Fruit fly (Drosophila melanogaster) whole organism, embryonic: ENCODE measurements around the gene Acat2.

Experiments used
- CG11456 ChIP-seq: fragments of 200-800 bp; sonication (Bioruptor generic); IDR thresholded peaks from 3 replicates; pipeline ENCODE4 v1.3.6; 2022; ENCODE audit warnings: missing biosample characterization, missing genetic modification characterization
- CG11696 ChIP-seq: fragments of 200-800 bp; sonication (Bioruptor generic); IDR thresholded peaks from 2 replicates; pipeline ENCODE4 v1.3.6; 2022; ENCODE audit warnings: missing biosample characterization, missing genetic modification characterization
- CG12155 ChIP-seq: fragments of 200-800 bp; sonication (Bioruptor generic); optimal IDR thresholded peaks from 3 replicates; lab custom pipeline; 2016; ENCODE audit warnings: missing biosample characterization, missing genetic modification characterization
- CG13287 ChIP-seq: fragments of 200-800 bp; sonication (Bioruptor generic); IDR thresholded peaks from 2 replicates; pipeline ENCODE4 v1.3.6; 2022; ENCODE audit warnings: missing biosample characterization, missing genetic modification characterization; ENCODE audit not compliant: partially characterized antibody
- CG1647 ChIP-seq: fragments of 200-800 bp; sonication (Bioruptor generic); optimal IDR thresholded peaks from 3 replicates; lab custom pipeline; 2016; ENCODE audit warnings: missing biosample characterization, missing genetic modification characterization
- CG17186 ChIP-seq: fragments of 200-800 bp; sonication (Bioruptor generic); optimal IDR thresholded peaks from 3 replicates; lab custom pipeline; 2017; ENCODE audit warnings: missing biosample characterization, missing genetic modification reagents, missing genetic modification characterization
- CG17328 ChIP-seq: fragments of 200-800 bp; sonication (Bioruptor generic); IDR thresholded peaks from 2 replicates; pipeline ENCODE4 v1.3.6; 2022; ENCODE audit warnings: missing biosample characterization, missing genetic modification characterization
- CG17359 ChIP-seq: fragments of 200-800 bp; sonication (Bioruptor generic); optimal IDR thresholded peaks from 3 replicates; lab custom pipeline; 2018; ENCODE audit warnings: missing biosample characterization, mild to moderate bottlenecking, missing genetic modification characterization, moderate library complexity
- CG17612 ChIP-seq: fragments of 200-800 bp; sonication (Bioruptor generic); IDR thresholded peaks from 2 replicates; pipeline ENCODE4 v1.3.6; 2022; ENCODE audit warnings: missing biosample characterization, missing genetic modification characterization
- CG17802 ChIP-seq: fragments of 200-800 bp; sonication (Bioruptor generic); optimal IDR thresholded peaks from 2 replicates; lab custom pipeline; 2018; ENCODE audit warnings: missing biosample characterization, mild to moderate bottlenecking, missing genetic modification characterization, moderate library complexity
- CG2712 ChIP-seq: fragments of 200-800 bp; optimal IDR thresholded peaks from 3 replicates; lab custom pipeline; 2019; ENCODE audit warnings: missing biosample characterization, mild to moderate bottlenecking, missing genetic modification characterization, moderate library complexity
- CG30431 ChIP-seq: fragments of 200-800 bp; sonication (Bioruptor generic); optimal IDR thresholded peaks from 2 replicates; lab custom pipeline; 2017; ENCODE audit warnings: missing biosample characterization, missing genetic modification characterization
- CG33213 ChIP-seq: fragments of 200-800 bp; sonication (Bioruptor generic); optimal IDR thresholded peaks from 3 replicates; lab custom pipeline; 2016; ENCODE audit warnings: missing biosample characterization, missing genetic modification characterization
- CG33557 ChIP-seq: fragments of 200-800 bp; sonication (Bioruptor generic); optimal IDR thresholded peaks from 2 replicates; lab custom pipeline; 2019; ENCODE audit warnings: missing biosample characterization, mild to moderate bottlenecking, missing genetic modification characterization, moderate library complexity
- CG4617 ChIP-seq: fragments of 200-800 bp; sonication (Bioruptor generic); optimal IDR thresholded peaks from 3 replicates; lab custom pipeline; 2016; ENCODE audit warnings: missing biosample characterization, missing genetic modification characterization, borderline replicate concordance
- CG8924 ChIP-seq: fragments of 200-800 bp; optimal IDR thresholded peaks from 3 replicates; lab custom pipeline; 2019; ENCODE audit warnings: missing biosample characterization, mild to moderate bottlenecking, missing genetic modification characterization, moderate library complexity
- CrebB ChIP-seq: fragments of 200-800 bp; sonication (Bioruptor generic); optimal IDR thresholded peaks from 3 replicates; lab custom pipeline; 2018; ENCODE audit warnings: missing biosample characterization, mild to moderate bottlenecking, missing genetic modification characterization
- E2f2 ChIP-seq: fragments of 200-800 bp; sonication (Bioruptor generic); IDR thresholded peaks from 2 replicates; pipeline ENCODE4 v1.3.6; 2022; ENCODE audit warnings: missing biosample characterization, missing genetic modification characterization
- HLHmδ ChIP-seq: fragments of 200-800 bp; sonication (Bioruptor generic); optimal IDR thresholded peaks from 2 replicates; lab custom pipeline; 2018; ENCODE audit warnings: missing biosample characterization, mild to moderate bottlenecking, missing genetic modification characterization, moderate library complexity
- Hr3 ChIP-seq: fragments of 200-800 bp; sonication (Bioruptor generic); optimal IDR thresholded peaks from 3 replicates; lab custom pipeline; 2016; ENCODE audit warnings: missing biosample characterization, missing genetic modification characterization
- MESR4 ChIP-seq: fragments of 200-800 bp; sonication (Bioruptor generic); optimal IDR thresholded peaks from 2 replicates; lab custom pipeline; 2018; ENCODE audit warnings: missing biosample characterization, mild to moderate bottlenecking, missing genetic modification characterization, moderate library complexity
- Med ChIP-seq: fragments of 200-800 bp; sonication (Bioruptor generic); peaks from one replicate; lab custom pipeline; 2016; ENCODE audit warnings: missing biosample characterization, missing genetic modification characterization, mild to moderate bottlenecking, inconsistent platforms, moderate library complexity
- Mes4 ChIP-seq: fragments of 200-800 bp; sonication (Bioruptor generic); optimal IDR thresholded peaks from 2 replicates; lab custom pipeline; 2016; ENCODE audit warnings: missing biosample characterization, missing genetic modification characterization
- Myb ChIP-seq: fragments of 200-800 bp; sonication (Bioruptor generic); optimal IDR thresholded peaks from 2 replicates; lab custom pipeline; 2016; ENCODE audit warnings: missing biosample characterization, missing genetic modification characterization
- NC2β ChIP-seq: fragments of 200-800 bp; sonication (Bioruptor generic); optimal IDR thresholded peaks from 2 replicates; lab custom pipeline; 2016; ENCODE audit warnings: missing biosample characterization, missing genetic modification characterization
- Neu2 ChIP-seq: fragments of 200-800 bp; sonication (Bioruptor generic); optimal IDR thresholded peaks from 3 replicates; lab custom pipeline; 2016; ENCODE audit warnings: missing biosample characterization, missing genetic modification characterization, borderline replicate concordance
- NfI ChIP-seq: fragments of 200-800 bp; sonication (Bioruptor generic); optimal IDR thresholded peaks from 3 replicates; lab custom pipeline; 2018; ENCODE audit warnings: missing biosample characterization, mild to moderate bottlenecking, missing genetic modification characterization, moderate library complexity
- Pdp1 ChIP-seq, 2 experiments: fragments of 200-800 bp; sonication (Bioruptor generic); optimal IDR thresholded peaks; 3 replicates each; lab custom pipeline; 2016; ENCODE audit warnings: missing biosample characterization in 2 of 2, missing genetic modification characterization in 2 of 2, mild to moderate bottlenecking in 1 of 2, moderate library complexity in 1 of 2
- Sry-δ ChIP-seq: fragments of 200-800 bp; sonication (Bioruptor generic); optimal IDR thresholded peaks from 2 replicates; lab custom pipeline; 2016; ENCODE audit warnings: missing biosample characterization, missing genetic modification characterization
- Xbp1 ChIP-seq: fragments of 200-800 bp; sonication (Bioruptor generic); optimal IDR thresholded peaks from 3 replicates; lab custom pipeline; 2016; ENCODE audit warnings: missing biosample characterization, mild to moderate bottlenecking, missing genetic modification characterization
- bab2 ChIP-seq: fragments of 200-800 bp; sonication (Bioruptor generic); optimal IDR thresholded peaks from 2 replicates; lab custom pipeline; 2016; ENCODE audit warnings: missing biosample characterization, missing genetic modification characterization
- chif ChIP-seq, 2 experiments: fragments of 200-800 bp; sonication (Bioruptor generic); optimal IDR thresholded peaks; 3 replicates each; lab custom pipeline; 2016; ENCODE audit warnings: missing biosample characterization in 2 of 2, missing genetic modification characterization in 2 of 2
- crp ChIP-seq, 2 experiments: fragments of 200-800 bp; sonication (Bioruptor generic); optimal IDR thresholded peaks; 2 replicates in 1 of 2; 3 replicates in 1 of 2; lab custom pipeline; 2017; ENCODE audit warnings: missing biosample characterization in 2 of 2, missing genetic modification characterization in 2 of 2, mild to moderate bottlenecking in 1 of 2, moderate library complexity in 1 of 2
- dm ChIP-seq: fragments of 200-800 bp; sonication (Bioruptor generic); optimal IDR thresholded peaks from 3 replicates; lab custom pipeline; 2016; ENCODE audit warnings: missing biosample characterization, missing genetic modification characterization
- dpn ChIP-seq, 2 experiments: fragments of 200-800 bp; sonication (Bioruptor generic); optimal IDR thresholded peaks; 3 replicates each; lab custom pipeline; 2016; ENCODE audit warnings: missing biosample characterization in 2 of 2, missing genetic modification characterization in 2 of 2
- ftz-f1 ChIP-seq: fragments of 200-800 bp; sonication (Bioruptor generic); optimal IDR thresholded peaks from 2 replicates; lab custom pipeline; 2016; ENCODE audit warnings: missing biosample characterization, missing genetic modification characterization
- fu2 ChIP-seq: fragments of 200-800 bp; sonication (Bioruptor generic); optimal IDR thresholded peaks from 2 replicates; lab custom pipeline; 2016; ENCODE audit warnings: missing biosample characterization, missing genetic modification characterization
- h ChIP-seq: fragments of >200 bp; optimal IDR thresholded peaks from 2 replicates; lab custom pipeline; 2017
- hkb ChIP-seq, 2 experiments: fragments of 200-800 bp in 1 of 2; fragments of >200 bp in 1 of 2; sonication (Bioruptor generic) in 1 of 2; IDR thresholded peaks in 1 of 2; optimal IDR thresholded peaks in 1 of 2; 2 replicates each; pipeline versions ENCODE4 v1.3.6 to Lab custom; 2017 to 2022; ENCODE audit warnings: missing biosample characterization in 1 of 2, missing genetic modification characterization in 1 of 2
- kni ChIP-seq: fragments of 200-800 bp; sonication (Bioruptor generic); optimal IDR thresholded peaks from 3 replicates; lab custom pipeline; 2017; ENCODE audit warnings: mild to moderate bottlenecking, missing biosample characterization, missing genetic modification reagents, missing genetic modification characterization
- nerfin-1 ChIP-seq: fragments of 200-800 bp; sonication (Bioruptor generic); optimal IDR thresholded peaks from 3 replicates; lab custom pipeline; 2019; ENCODE audit warnings: missing biosample characterization, mild to moderate bottlenecking, missing genetic modification characterization, moderate library complexity
- phol ChIP-seq: fragments of 200-800 bp; sonication (Bioruptor generic); optimal IDR thresholded peaks from 3 replicates; lab custom pipeline; 2018; ENCODE audit warnings: missing biosample characterization, mild to moderate bottlenecking, missing genetic modification characterization, moderate library complexity
- pum ChIP-seq: fragments of 200-800 bp; sonication (Bioruptor generic); optimal IDR thresholded peaks from 2 replicates; lab custom pipeline; 2016; ENCODE audit warnings: missing biosample characterization, missing genetic modification characterization
- pzg ChIP-seq: fragments of 200-800 bp; sonication (Bioruptor generic); optimal IDR thresholded peaks from 3 replicates; lab custom pipeline; 2018; ENCODE audit warnings: missing biosample characterization, mild to moderate bottlenecking, missing genetic modification characterization, moderate library complexity
- sens-2 ChIP-seq: fragments of 200-800 bp; sonication (Bioruptor generic); IDR thresholded peaks from 2 replicates; pipeline ENCODE4 v1.3.6; 2022; ENCODE audit warnings: missing biosample characterization, missing genetic modification characterization
- trem ChIP-seq: fragments of 200-800 bp; optimal IDR thresholded peaks from 3 replicates; lab custom pipeline; 2019; ENCODE audit warnings: missing biosample characterization, mild to moderate bottlenecking, missing genetic modification characterization, moderate library complexity
- vvl ChIP-seq: fragments of 200-800 bp; sonication (Bioruptor generic); IDR thresholded peaks from 2 replicates; pipeline ENCODE4 v1.3.6; 2022; ENCODE audit warnings: missing biosample characterization, missing genetic modification characterization
- zen ChIP-seq: fragments of 200-800 bp; sonication (Bioruptor generic); optimal IDR thresholded peaks from 3 replicates; lab custom pipeline; 2018; ENCODE audit warnings: missing biosample characterization, mild to moderate bottlenecking, missing genetic modification characterization, moderate library complexity
- zf30C ChIP-seq: fragments of 200-800 bp; sonication (Bioruptor generic); optimal IDR thresholded peaks from 3 replicates; lab custom pipeline; 2018; ENCODE audit warnings: missing biosample characterization, mild to moderate bottlenecking, missing genetic modification characterization

The Acat2 gene

dm6 chr3L:1302234-1302949 is at the start of gene Acat2, which contains the start of gene Rac1 (continued):
- TF ChIP-seq crp (GFP tag; optimal IDR thresholded peaks at IDR 0.05; lab: Kevin White, UChicago) (peak in 1 of 2 experiments; percentile 23), CG30431 (GFP tag; lab: Kevin White, UChicago) (no peak), CrebB (no peak), dm (GFP tag; lab: Kevin White, UChicago) (no peak), Neu2 (GFP tag; lab: Kevin White, UChicago) (no peak), NfI (GFP tag; lab: Kevin White, UChicago) (no peak), sens-2 (GFP tag; lab: Robert Waterston, UW) (no peak), nerfin-1 (tag; lab: Kevin White, UChicago) (no peak), CG17802 (tag; lab: Kevin White, UChicago) (peak; percentile 33), zf30C (GFP tag; lab: Kevin White, UChicago) (peak; percentile 20), E2f2 (peak; percentile 80), CG17328 (GFP tag; lab: Robert Waterston, UW) (0 out of 2 replicates have a peak, but pooled peaks have one; percentile 30), trem (tag; lab: Kevin White, UChicago) (peak; percentile 71), HLHmδ (no peak), h (no peak), Myb (GFP tag; lab: Kevin White, UChicago) (peak; percentile 47), CG33213 (GFP tag; lab: Kevin White, UChicago) (peak; percentile 7), dpn (GFP tag; optimal IDR thresholded peaks at IDR 0.05; lab: Kevin White, UChicago) (peak in 1 of 2 experiments; percentile 11), fu2 (GFP tag; lab: Kevin White, UChicago) (no peak), bab2 (GFP tag; lab: Kevin White, UChicago) (no peak), CG17186 (GFP tag; lab: Kevin White, UChicago) (peak; percentile 47), Med (GFP tag; lab: Kevin White, UChicago) (peak; percentile 62), CG4617 (GFP tag; lab: Kevin White, UChicago) (peak; percentile 78), CG13287 (peak; percentile 19; the same call in 1 of the 2 replicates), CG33557 (GFP tag; lab: Kevin White, UChicago) (peak; percentile 25), pum (no peak), ftz-f1 (peak; percentile 21), phol (tag; lab: Kevin White, UChicago) (peak; percentile 53), MESR4 (GFP tag; lab: Kevin White, UChicago) (peak; percentile 73), kni (GFP tag; lab: Kevin White, UChicago) (no peak), vvl (GFP tag; lab: Robert Waterston, UW) (peak; percentile 27; the same call in 1 of the 2 replicates), zen (tag; lab: Kevin White, UChicago) (no peak), CG17612 (GFP tag; lab: Robert Waterston, UW) (no peak), CG12155 (GFP tag; lab: Kevin White, UChicago) (no peak), CG11696 (GFP tag; lab: Robert Waterston, UW) (no peak), Hr3 (GFP tag; lab: Kevin White, UChicago) (no peak), CG2712 (tag; lab: Kevin White, UChicago) (peak; percentile 56), CG8924 (tag; lab: Kevin White, UChicago) (peak; percentile 31), chif (GFP tag; optimal IDR thresholded peaks at IDR 0.05; lab: Kevin White, UChicago) (peak in 1 of 2 experiments; percentile 12), CG17359 (tag; lab: Kevin White, UChicago) (no peak), CG1647 (GFP tag; lab: Kevin White, UChicago) (no peak), hkb (optimal IDR thresholded peaks at IDR 0.05; lab: Kevin White, UChicago) (peak; percentile 93), hkb (GFP tag; IDR thresholded peaks at IDR 0.05; lab: Robert Waterston, UW) (no peak), Pdp1 (GFP tag; optimal IDR thresholded peaks at IDR 0.05; lab: Kevin White, UChicago) (peak in 1 of 2 experiments; percentile 35), Mes4 (GFP tag; lab: Kevin White, UChicago) (peak; percentile 13), CG11456 (GFP tag; lab: Robert Waterston, UW) (no peak), Xbp1 (GFP tag; lab: Kevin White, UChicago) (no peak), NC2β (GFP tag; lab: Kevin White, UChicago) (peak; percentile 5), Sry-δ (peak; percentile 41), pzg (GFP tag; lab: Kevin White, UChicago) (peak; percentile 85)
